Worm (Caenorhabditis elegans): Measurements from ENCODE around the gene F09F9.2.

DNA sequence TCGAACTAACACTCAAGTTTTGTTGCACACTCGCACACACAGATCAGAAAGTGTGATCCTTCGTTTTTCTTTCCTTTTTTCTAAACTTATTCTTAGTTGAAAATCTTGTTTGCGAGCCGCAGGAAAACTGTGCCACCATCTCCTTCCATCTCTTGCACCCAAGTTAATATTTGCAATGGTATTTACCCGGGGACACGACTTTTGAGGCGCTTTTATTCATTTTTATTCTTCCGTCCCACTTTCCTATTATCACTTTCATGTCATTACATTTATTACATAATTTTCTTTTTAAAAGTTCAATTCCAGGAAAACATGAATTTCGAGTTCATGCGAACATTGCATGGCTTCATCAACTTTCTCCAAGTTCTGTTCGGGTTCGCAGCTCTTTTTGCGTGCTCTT is 3.8 kb upstream of the F09F9.2 start, which contains the start of gene F09F9.1:
- TF ChIP-seq flt-1 (GFP tag; IDR thresholded peaks at IDR 0.05) (no peak), ceh-13 (GFP tag; optimal IDR thresholded peaks at IDR 0.05) (no peak)

All from whole organism, early embryonic.